Worm (Caenorhabditis elegans) whole organism, L4 larva: ENCODE results near the gene B0024.11.
A peak's percentile ranks its signal among the peaks of the same experiment; 100 is the strongest.

ENCODE experiments used
- F10B5.3 ChIP-seq: sonication (generic microtip); optimal IDR thresholded peaks from 2 replicates; lab custom pipeline; 2016; ENCODE audit warnings: mild to moderate bottlenecking, missing genetic modification characterization, missing compliant biosample characterization
- Y105C5A.15 ChIP-seq: fragments of 200-800 bp; sonication (Bioruptor generic); IDR thresholded peaks from 2 replicates; pipeline ENCODE4 v1.3.6; 2022; ENCODE audit warnings: missing genetic modification characterization, missing compliant biosample characterization
- Y5F2A.4 ChIP-seq: fragments of 200-800 bp; sonication (Bioruptor generic); optimal IDR thresholded peaks from 2 replicates; lab custom pipeline; 2018; ENCODE audit warnings: mild to moderate bottlenecking, missing genetic modification characterization, missing compliant biosample characterization
- Y75B8A.6 ChIP-seq: fragments of 200-800 bp; sonication (Bioruptor generic); IDR thresholded peaks from 2 replicates; pipeline ENCODE4 v1.3.6; 2022; ENCODE audit warnings: missing genetic modification reagents, missing genetic modification characterization, missing compliant biosample characterization
- ZK546.5 ChIP-seq, 2 experiments: sonication (generic microtip); optimal IDR thresholded peaks; 2 replicates each; lab custom pipeline; 2017; ENCODE audit warnings: missing biosample characterization in 2 of 2, missing genetic modification characterization in 2 of 2
- aha-1 ChIP-seq: fragments of 150-350 bp; peaks from one replicate; lab custom pipeline; 2014; ENCODE audit warnings: missing biosample characterization, missing genetic modification characterization
- cey-2 ChIP-seq: sonication (generic microtip); optimal IDR thresholded peaks from 3 replicates; lab custom pipeline; 2017; ENCODE audit warnings: missing genetic modification characterization, mild to moderate bottlenecking, missing compliant biosample characterization, antibody characterized with exemption, borderline replicate concordance; ENCODE audit not compliant: insufficient read depth
- ctbp-1 ChIP-seq: fragments of 200-800 bp; sonication (Bioruptor generic); IDR thresholded peaks from 2 replicates; pipeline ENCODE4 v1.3.6; 2022; ENCODE audit warnings: missing genetic modification reagents, missing genetic modification characterization, missing compliant biosample characterization
- daf-12 ChIP-seq: fragments of 150-350 bp; optimal IDR thresholded peaks from 2 replicates; lab custom pipeline; 2014; ENCODE audit warnings: missing biosample characterization, missing genetic modification reagents, missing genetic modification characterization
- daf-16 ChIP-seq, 3 experiments: sonication (generic microtip); optimal IDR thresholded peaks; 2 replicates each; lab custom pipeline; 2016 to 2017; ENCODE audit warnings: missing genetic modification characterization in 3 of 3, missing genetic modification reagents in 3 of 3, mild to moderate bottlenecking in 2 of 3, missing compliant biosample characterization in 2 of 3, missing biosample characterization in 1 of 3, moderate library complexity in 1 of 3
- daf-8 ChIP-seq: fragments of 200-800 bp; sonication (Bioruptor generic); IDR thresholded peaks from 2 replicates; pipeline ENCODE4 v1.3.6; 2022; ENCODE audit warnings: missing genetic modification characterization, missing compliant biosample characterization
- dmd-6 ChIP-seq: fragments of 200-800 bp; sonication (Bioruptor generic); IDR thresholded peaks from 2 replicates; pipeline ENCODE4 v1.3.6; 2022; ENCODE audit warnings: missing genetic modification reagents, missing genetic modification characterization, missing compliant biosample characterization
- dmd-9 ChIP-seq: fragments of 200-800 bp; sonication (Bioruptor generic); IDR thresholded peaks from 2 replicates; pipeline ENCODE4 v1.3.6; 2022; ENCODE audit warnings: missing genetic modification reagents, missing genetic modification characterization, missing compliant biosample characterization
- duxl-1 ChIP-seq: sonication (generic microtip); optimal IDR thresholded peaks from 2 replicates; lab custom pipeline; 2016; ENCODE audit warnings: mild to moderate bottlenecking, missing genetic modification characterization, moderate library complexity, missing compliant biosample characterization; ENCODE audit not compliant: poor library complexity
- dve-1 ChIP-seq: sonication (generic microtip); optimal IDR thresholded peaks from 2 replicates; lab custom pipeline; 2017; ENCODE audit warnings: antibody characterized with exemption, mild to moderate bottlenecking, missing genetic modification characterization, missing compliant biosample characterization; ENCODE audit not compliant: insufficient read depth
- egl-43 ChIP-seq: fragments of 200-800 bp; sonication (Bioruptor generic); IDR thresholded peaks from 2 replicates; pipeline ENCODE4 v1.3.6; 2022; ENCODE audit warnings: missing genetic modification reagents, missing genetic modification characterization, missing compliant biosample characterization
- fkh-10 ChIP-seq: fragments of 150-350 bp; optimal IDR thresholded peaks from 2 replicates; lab custom pipeline; 2014; ENCODE audit warnings: missing biosample characterization, missing genetic modification reagents, missing genetic modification characterization
- hif-1 ChIP-seq, 2 experiments: sonication (generic microtip); optimal IDR thresholded peaks; 2 replicates each; lab custom pipeline; 2016 to 2017; ENCODE audit warnings: missing compliant biosample characterization in 2 of 2, missing genetic modification characterization in 2 of 2, missing genetic modification reagents in 2 of 2, missing genotype in 2 of 2, mild to moderate bottlenecking in 1 of 2
- hlh-11 ChIP-seq: fragments of 200-800 bp; sonication (Bioruptor generic); optimal IDR thresholded peaks from 2 replicates; lab custom pipeline; 2018; ENCODE audit warnings: mild to moderate bottlenecking, missing genetic modification characterization, missing compliant biosample characterization
- hmg-1.1 ChIP-seq: fragments of 200-800 bp; sonication (Bioruptor generic); IDR thresholded peaks from 2 replicates; pipeline ENCODE4 v1.3.6; 2022; ENCODE audit warnings: missing genetic modification reagents, missing genetic modification characterization, missing compliant biosample characterization
- jun-1 ChIP-seq: fragments of 150-350 bp; optimal IDR thresholded peaks from 2 replicates; lab custom pipeline; 2014; ENCODE audit warnings: missing biosample characterization, missing genetic modification reagents, missing genetic modification characterization
- lim-7 ChIP-seq: fragments of 200-800 bp; sonication (Bioruptor generic); IDR thresholded peaks from 2 replicates; pipeline ENCODE4 v1.3.6; 2022; ENCODE audit warnings: missing genetic modification characterization, missing compliant biosample characterization
- lin-39 ChIP-seq: fragments of 150-350 bp; optimal IDR thresholded peaks from 2 replicates; lab custom pipeline; 2014; ENCODE audit warnings: missing biosample characterization, missing genetic modification reagents, missing genetic modification characterization
- lir-3 ChIP-seq: sonication (generic microtip); optimal IDR thresholded peaks from 2 replicates; lab custom pipeline; 2016; ENCODE audit warnings: mild to moderate bottlenecking, missing genetic modification characterization, missing compliant biosample characterization
- lsy-2 ChIP-seq, 2 experiments: fragments of 150-350 bp in 1 of 2; sonication (generic microtip) in 1 of 2; optimal IDR thresholded peaks; 2 replicates each; lab custom pipeline; 2014 to 2017; ENCODE audit warnings: missing biosample characterization in 2 of 2, missing genetic modification characterization in 2 of 2
- madf-9 ChIP-seq: fragments of 200-800 bp; sonication (Bioruptor generic); conservative IDR thresholded peaks from 2 replicates; pipeline ENCODE4 v1.3.6; 2022; ENCODE audit warnings: missing genetic modification reagents, missing genetic modification characterization, missing compliant biosample characterization
- mdt-29 ChIP-seq: fragments of 200-800 bp; sonication (Bioruptor generic); IDR thresholded peaks from 2 replicates; pipeline ENCODE4 v1.3.6; 2022; ENCODE audit warnings: missing genetic modification reagents, missing genetic modification characterization, missing compliant biosample characterization
- mep-1 ChIP-seq: fragments of 150-350 bp; sonication (generic microtip); optimal IDR thresholded peaks from 3 replicates; lab custom pipeline; 2014; ENCODE audit warnings: missing biosample characterization, missing genetic modification characterization
- mxl-2 ChIP-seq: fragments of 200-800 bp; sonication (Bioruptor generic); conservative IDR thresholded peaks from 2 replicates; pipeline ENCODE4 v1.3.6; 2022; ENCODE audit warnings: missing genetic modification reagents, missing genetic modification characterization, missing compliant biosample characterization
- mxl-3 ChIP-seq: fragments of 200-800 bp; sonication (Bioruptor generic); optimal IDR thresholded peaks from 2 replicates; lab custom pipeline; 2018; ENCODE audit warnings: mild to moderate bottlenecking, missing genetic modification characterization, missing compliant biosample characterization
- nhr-237 ChIP-seq: sonication (generic microtip); optimal IDR thresholded peaks from 2 replicates; lab custom pipeline; 2017; ENCODE audit warnings: missing biosample characterization, missing genetic modification characterization
- nhr-28 ChIP-seq: fragments of 150-350 bp; optimal IDR thresholded peaks from 2 replicates; lab custom pipeline; 2014; ENCODE audit warnings: missing biosample characterization, missing genetic modification characterization
- nhr-77 ChIP-seq: fragments of 150-350 bp; optimal IDR thresholded peaks from 2 replicates; lab custom pipeline; 2014; ENCODE audit warnings: missing biosample characterization, missing genetic modification characterization
- php-3 ChIP-seq: fragments of 200-800 bp; sonication (Bioruptor generic); IDR thresholded peaks from 2 replicates; pipeline ENCODE4 v1.3.6; 2022; ENCODE audit warnings: missing genetic modification reagents, missing genetic modification characterization, missing compliant biosample characterization
- pqm-1 ChIP-seq: sonication (generic microtip); optimal IDR thresholded peaks from 2 replicates; lab custom pipeline; 2017; ENCODE audit warnings: missing biosample characterization, missing genetic modification characterization
- rbr-2 ChIP-seq: sonication (generic microtip); optimal IDR thresholded peaks from 2 replicates; lab custom pipeline; 2016; ENCODE audit warnings: missing genotype, missing genetic modification characterization, missing compliant biosample characterization
- saeg-2 ChIP-seq: fragments of 200-800 bp; sonication (Bioruptor generic); IDR thresholded peaks from 2 replicates; pipeline ENCODE4 v1.3.6; 2022; ENCODE audit warnings: missing genetic modification reagents, missing genetic modification characterization, missing compliant biosample characterization
- set-16 ChIP-seq: fragments of 200-800 bp; sonication (Bioruptor generic); IDR thresholded peaks from 2 replicates; pipeline ENCODE4 v1.3.6; 2022; ENCODE audit warnings: missing genetic modification reagents, missing genetic modification characterization, missing compliant biosample characterization
- snpc-4 ChIP-seq: fragments of 150-350 bp; optimal IDR thresholded peaks from 2 replicates; lab custom pipeline; 2014; ENCODE audit warnings: missing biosample characterization, missing genetic modification characterization
- tag-97 ChIP-seq: fragments of 200-800 bp; sonication (Bioruptor generic); IDR thresholded peaks from 2 replicates; pipeline ENCODE4 v1.3.6; 2022; ENCODE audit warnings: missing genetic modification characterization, missing compliant biosample characterization
- unc-62 ChIP-seq, 3 experiments: fragments of 150-350 bp in 1 of 3; sonication (generic microtip); optimal IDR thresholded peaks in 2 of 3; peaks in 1 of 3; 1 replicate in 1 of 3; 2 replicates in 2 of 3; lab custom pipeline; 2014 to 2017; ENCODE audit warnings: missing biosample characterization in 3 of 3, missing genetic modification characterization in 3 of 3, missing genetic modification reagents in 3 of 3, missing genotype in 1 of 3
- vab-7 ChIP-seq: fragments of 200-800 bp; sonication (Bioruptor generic); IDR thresholded peaks from 2 replicates; pipeline ENCODE4 v1.3.6; 2022; ENCODE audit warnings: missing genetic modification reagents, missing genetic modification characterization, missing compliant biosample characterization
- zag-1 ChIP-seq: fragments of 150-350 bp; optimal IDR thresholded peaks from 2 replicates; lab custom pipeline; 2014; ENCODE audit warnings: missing biosample characterization, missing genetic modification characterization
- zfp-2 ChIP-seq: sonication (generic microtip); optimal IDR thresholded peaks from 2 replicates; lab custom pipeline; 2016; ENCODE audit warnings: mild to moderate bottlenecking, missing genetic modification characterization, missing compliant biosample characterization

B0024.11 gene

DNA sequence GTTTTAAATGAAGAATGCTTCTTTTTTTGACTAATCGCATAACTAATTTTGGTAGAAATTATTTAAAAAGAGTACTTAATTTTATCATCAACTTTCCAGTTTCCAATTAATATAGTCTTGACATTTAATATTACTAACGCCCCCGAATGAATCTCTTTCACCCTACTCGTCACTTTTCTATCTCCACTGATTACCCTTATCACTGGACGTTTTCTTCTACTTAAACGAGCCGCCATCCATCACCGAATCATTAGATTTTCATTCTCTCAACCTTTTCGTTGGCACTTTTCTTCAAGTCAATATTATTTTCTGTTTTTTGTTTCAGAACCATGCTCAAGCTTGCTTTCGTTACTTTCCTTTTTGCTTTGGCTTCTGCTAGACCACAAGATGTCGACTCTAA, 41.8 kb downstream of the B0024.11 start, which contains the start of gene lys-1:
Gene lys-1 (plus strand): TSS at position 326 of the 400 bp plus-strand sequence.
- no peak for TF ChIP-seq daf-16 (GFP tag; optimal IDR thresholded peaks at IDR 0.05; lab: Kevin White, UChicago)
- peak; percentile 60 for TF ChIP-seq daf-16 (tag; optimal IDR thresholded peaks at IDR 0.05; lab: Kevin White, UChicago)
- no peak for TF ChIP-seq daf-12 (tag; lab: Kevin White, UChicago)
- TF ChIP-seq lsy-2 (tag; optimal IDR thresholded peaks at IDR 0.05; lab: Kevin White, UChicago), result no peak
- TF ChIP-seq Y75B8A.6 (GFP tag; lab: Robert Waterston, UW), result no peak
- peak; percentile 48 for TF ChIP-seq hlh-11 (tag; lab: Kevin White, UChicago)
- TF ChIP-seq pqm-1 (tag; lab: Kevin White, UChicago), result peak; percentile 92
- no peak for TF ChIP-seq duxl-1 (tag; lab: Kevin White, UChicago)
- peak; percentile 8 for TF ChIP-seq nhr-77 (tag; lab: Kevin White, UChicago)
- peak; percentile 68 for TF ChIP-seq nhr-28 (tag; lab: Kevin White, UChicago)
- TF ChIP-seq dve-1 (tag; lab: Kevin White, UChicago), result peak; percentile 24
- peak; percentile 55 for TF ChIP-seq dmd-6
- no peak for TF ChIP-seq lim-7 (GFP tag; lab: Robert Waterston, UW)
- no peak for TF ChIP-seq mdt-29 (GFP tag; lab: Robert Waterston, UW)
- TF ChIP-seq, all 104 proteins: peak for 7

ce11 chrV:10276038-10276437, 43.3 kb downstream of the B0024.11 start:
- TF ChIP-seq daf-8, result no peak
- no peak for TF ChIP-seq fkh-10 (GFP tag; lab: Kevin White, UChicago)
- TF ChIP-seq saeg-2 (GFP tag; lab: Robert Waterston, UW), result no peak
- no peak for TF ChIP-seq hlh-11 (tag; lab: Kevin White, UChicago)
- no peak for TF ChIP-seq mxl-3 (GFP tag; lab: Kevin White, UChicago)
- peak in 1 of 2 experiments; percentile 36 for TF ChIP-seq unc-62 (GFP tag; optimal IDR thresholded peaks at IDR 0.05 in 1 of 2; lab: Kevin White, UChicago)
- TF ChIP-seq unc-62 (tag; optimal IDR thresholded peaks at IDR 0.05; lab: Kevin White, UChicago), result no peak
- no peak for TF ChIP-seq cey-2 (tag; lab: Kevin White, UChicago)

DNA sequence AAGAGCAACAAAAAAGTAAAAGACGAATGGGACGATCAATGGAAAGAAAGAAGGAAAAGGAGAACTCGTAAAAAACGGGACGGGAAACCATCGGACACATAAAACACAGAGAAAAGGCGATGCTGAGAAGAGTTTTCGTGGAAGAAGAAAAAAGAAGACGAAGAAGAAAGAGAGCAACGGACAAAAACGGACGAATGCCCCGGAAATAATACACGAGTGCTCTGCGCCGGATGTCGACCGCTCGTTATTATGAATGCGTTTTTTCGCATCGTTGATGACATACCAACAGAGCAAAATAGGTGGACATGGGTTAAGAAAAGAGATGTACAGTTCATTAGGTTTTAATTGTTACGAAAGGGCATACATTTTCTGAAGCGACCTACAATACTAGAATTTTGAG, 43.7 kb downstream of the B0024.11 start, which contains the start of gene Y22F5A.11:
Gene Y22F5A.11 (minus strand): TSS at position 28 of the 400 bp plus-strand sequence.
- TF ChIP-seq rbr-2 (tag; lab: Kevin White, UChicago) (peak; percentile 11), ZK546.5 (tag; optimal IDR thresholded peaks at IDR 0.05; lab: Kevin White, UChicago) (no peak), tag-97 (GFP tag; lab: Robert Waterston, UW) (no peak), mdt-29 (GFP tag; lab: Robert Waterston, UW) (no peak), jun-1 (no peak), zfp-2 (tag; lab: Kevin White, UChicago) (no peak), fkh-10 (GFP tag; lab: Kevin White, UChicago) (peak; percentile 18), mxl-2 (GFP tag; lab: Robert Waterston, UW) (no peak), mep-1 (peak; percentile 41), hmg-1.1 (peak; percentile 23; the same call in 1 of the 2 replicates)

ce11 chrV:10273837-10274236, 45.5 kb downstream of the B0024.11 start:
- no peak for TF ChIP-seq egl-43 (GFP tag; lab: Robert Waterston, UW)
- no peak for TF ChIP-seq nhr-237 (tag; lab: Kevin White, UChicago)
- TF ChIP-seq lin-39, result no peak
- TF ChIP-seq Y5F2A.4 (GFP tag; lab: Kevin White, UChicago), result no peak
- TF ChIP-seq lsy-2 (tag; optimal IDR thresholded peaks at IDR 0.05; lab: Kevin White, UChicago), result peak; percentile 44 to 50
- TF ChIP-seq set-16 (GFP tag; lab: Robert Waterston, UW), result peak; percentile 7; the same call in 1 of the 2 replicates
- TF ChIP-seq ctbp-1 (GFP tag; lab: Robert Waterston, UW), result 0 out of 2 replicates have a peak, but pooled peaks have one; percentile 8
- no peak for TF ChIP-seq vab-7
- TF ChIP-seq F10B5.3 (tag; lab: Kevin White, UChicago), result no peak
- no peak for TF ChIP-seq mdt-29 (GFP tag; lab: Robert Waterston, UW)
- TF ChIP-seq daf-16 (GFP tag; optimal IDR thresholded peaks at IDR 0.05; lab: Kevin White, UChicago), result no peak
- no peak for TF ChIP-seq daf-16 (tag; optimal IDR thresholded peaks at IDR 0.05; lab: Kevin White, UChicago)
- TF ChIP-seq php-3 (GFP tag; lab: Robert Waterston, UW), result no peak
- TF ChIP-seq dmd-6, result no peak
- peak; percentile 69 for TF ChIP-seq aha-1 (tag; lab: Kevin White, UChicago)
- no peak for TF ChIP-seq dmd-9 (GFP tag; lab: Robert Waterston, UW)
- no peak for TF ChIP-seq Y105C5A.15 (GFP tag; lab: Robert Waterston, UW)
- TF ChIP-seq madf-9, result no peak
- TF ChIP-seq zag-1, result no peak
- TF ChIP-seq lir-3, result no peak
- peak in 1 of 2 experiments; percentile 29 for TF ChIP-seq hif-1 (tag; optimal IDR thresholded peaks at IDR 0.05; lab: Kevin White, UChicago)
- no peak for TF ChIP-seq snpc-4 (tag; lab: Kevin White, UChicago)
